Fruit fly (Drosophila melanogaster): Measurements from ENCODE around the gene CG14965.
A peak's percentile ranks its signal among the peaks of the same experiment; 100 is the strongest.

dm6 chr3L:3178530-3179096 is 13.7 kb downstream of the CG14965 start, which contains the start of the genes MnM and Girdin:
- TF ChIP-seq CG8478 (optimal IDR thresholded peaks at IDR 0.05) (no peak), CTCF (optimal IDR thresholded peaks at IDR 0.05) (peak in 1 of 2 experiments; percentile 46)
